Worm (Caenorhabditis elegans) whole organism, L1 larva: ENCODE results near the gene F15B9.8.

Experiments
- ama-1 ChIP-seq: fragments of 150-350 bp; optimal IDR thresholded peaks from 2 replicates; lab custom pipeline; 2014
- dpl-1 ChIP-seq, 3 experiments: fragments of 150-350 bp in 2 of 3; sonication (generic microtip) in 1 of 3; optimal IDR thresholded peaks; 2 replicates each; lab custom pipeline; 2014 to 2017; ENCODE audit warnings: missing biosample characterization in 3 of 3, missing genetic modification characterization in 3 of 3, missing genetic modification reagents in 3 of 3
- elt-3 ChIP-seq, 6 experiments: fragments of 150-350 bp in 1 of 6; sonication (generic microtip); optimal IDR thresholded peaks; 2 replicates each; lab custom pipeline; 2017 to 2018; ENCODE audit warnings: missing biosample characterization in 6 of 6, missing genetic modification characterization in 6 of 6, inconsistent platforms in 1 of 6
- irx-1 ChIP-seq: sonication (generic microtip); optimal IDR thresholded peaks from 2 replicates; lab custom pipeline; 2016; ENCODE audit warnings: missing genetic modification characterization, missing compliant biosample characterization
- nhr-77 ChIP-seq: fragments of 150-350 bp; optimal IDR thresholded peaks from 2 replicates; lab custom pipeline; 2014; ENCODE audit warnings: missing biosample characterization, missing genetic modification characterization
- skn-1 ChIP-seq: fragments of 150-350 bp; optimal IDR thresholded peaks from 2 replicates; lab custom pipeline; 2014; ENCODE audit warnings: missing biosample characterization, missing genetic modification characterization
- snpc-4 ChIP-seq: fragments of 150-350 bp; optimal IDR thresholded peaks from 2 replicates; lab custom pipeline; 2014; ENCODE audit warnings: missing biosample characterization, missing genetic modification characterization
- unc-130 ChIP-seq: fragments of 150-350 bp; optimal IDR thresholded peaks from 2 replicates; lab custom pipeline; 2017; ENCODE audit warnings: missing biosample characterization, missing genetic modification characterization, inconsistent platforms
- zip-4 ChIP-seq: fragments of 200-800 bp; sonication (Bioruptor generic); optimal IDR thresholded peaks from 2 replicates; lab custom pipeline; 2018; ENCODE audit warnings: mild to moderate bottlenecking, missing genetic modification characterization, moderate library complexity, missing compliant biosample characterization
- ztf-11 ChIP-seq, 2 experiments: sonication (generic microtip); optimal IDR thresholded peaks; 2 replicates each; lab custom pipeline; 2016 to 2017; ENCODE audit warnings: missing genetic modification characterization in 2 of 2, missing biosample characterization in 1 of 2, missing compliant biosample characterization in 1 of 2

- no peak for TF ChIP-seq irx-1 (tag; lab: Kevin White, UChicago)
- no peak for TF ChIP-seq ztf-11 (tag; optimal IDR thresholded peaks at IDR 0.05; lab: Kevin White, UChicago)
- TF ChIP-seq zip-4 (GFP tag; lab: Kevin White, UChicago), result no peak
- TF ChIP-seq unc-130, result no peak
- TF ChIP-seq snpc-4 (tag; lab: Kevin White, UChicago), result no peak
- no peak for TF ChIP-seq nhr-77 (tag; lab: Kevin White, UChicago)
- TF ChIP-seq dpl-1 (GFP tag; optimal IDR thresholded peaks at IDR 0.05; lab: Kevin White, UChicago), result no peak
- no peak for TF ChIP-seq skn-1 (tag; lab: Kevin White, UChicago)
- no peak for TF ChIP-seq elt-3 (tag; optimal IDR thresholded peaks at IDR 0.05; lab: Kevin White, UChicago)
- no peak for TF ChIP-seq ama-1 (lab: Kevin White, UChicago)
These were observed 32.3 kb downstream of the F15B9.8 start for ce11 chrV:13020638-13021037.
